Fruit fly (Drosophila melanogaster) whole organism, pupa: ENCODE data around the gene Skel.

Source experiments
- CG32121 ChIP-seq: fragments of 200-800 bp; sonication (Bioruptor generic); IDR thresholded peaks from 2 replicates; pipeline ENCODE4 v1.3.6; 2022; ENCODE audit warnings: missing biosample characterization, missing genetic modification characterization
- CG34367 ChIP-seq: fragments of 200-800 bp; sonication (Bioruptor generic); optimal IDR thresholded peaks from 2 replicates; lab custom pipeline; 2018; ENCODE audit warnings: missing biosample characterization, mild to moderate bottlenecking, missing genetic modification characterization
- CG8159 ChIP-seq: fragments of 200-800 bp; sonication (Bioruptor generic); optimal IDR thresholded peaks from 3 replicates; lab custom pipeline; 2018; ENCODE audit warnings: missing biosample characterization, mild to moderate bottlenecking, missing genetic modification characterization, moderate library complexity
- CG8301 ChIP-seq: fragments of 200-800 bp; sonication (Bioruptor generic); optimal IDR thresholded peaks from 2 replicates; lab custom pipeline; 2018; ENCODE audit warnings: missing biosample characterization, mild to moderate bottlenecking, missing genetic modification characterization
- gl ChIP-seq: fragments of 200-800 bp; sonication (Bioruptor generic); optimal IDR thresholded peaks from 2 replicates; lab custom pipeline; 2018; ENCODE audit warnings: missing biosample characterization, mild to moderate bottlenecking, missing genetic modification characterization
- rn ChIP-seq: fragments of 200-800 bp; sonication (Bioruptor generic); IDR thresholded peaks from 2 replicates; pipeline ENCODE4 v1.3.6; 2022; ENCODE audit warnings: missing biosample characterization, missing genetic modification characterization

- TF ChIP-seq rn (GFP tag; lab: Robert Waterston, UW) (no peak), gl (tag; lab: Kevin White, UChicago) (no peak), CG8159 (tag; lab: Kevin White, UChicago) (no peak), CG34367 (tag; lab: Kevin White, UChicago) (no peak), CG8301 (tag; lab: Kevin White, UChicago) (no peak), CG32121 (no peak)
Observed at dm6 chr3R:10639468-10639867, 47.3 kb upstream of the Skel start, which contains the start of gene hth.
